Worm (Caenorhabditis elegans) whole organism, L4 larva: ENCODE data around the gene ZK829.1.

ENCODE experiments used
- D1046.2 ChIP-seq: fragments of 200-800 bp; sonication (Bioruptor generic); IDR thresholded peaks from 2 replicates; pipeline ENCODE4 v1.3.6; 2022; ENCODE audit warnings: missing genetic modification characterization, missing compliant biosample characterization
- F10B5.3 ChIP-seq: sonication (generic microtip); optimal IDR thresholded peaks from 2 replicates; lab custom pipeline; 2016; ENCODE audit warnings: mild to moderate bottlenecking, missing genetic modification characterization, missing compliant biosample characterization
- F44E2.7 ChIP-seq: fragments of 200-800 bp; sonication (Bioruptor generic); IDR thresholded peaks from 2 replicates; pipeline ENCODE4 v2.1.2; 2022; ENCODE audit warnings: missing genetic modification characterization, missing compliant biosample characterization
- Y48G9A.11 ChIP-seq: fragments of 200-800 bp; sonication (Bioruptor generic); IDR thresholded peaks from 2 replicates; pipeline ENCODE4 v1.3.6; 2022; ENCODE audit warnings: missing genetic modification reagents, missing genetic modification characterization, missing compliant biosample characterization
- Y75B8A.6 ChIP-seq: fragments of 200-800 bp; sonication (Bioruptor generic); IDR thresholded peaks from 2 replicates; pipeline ENCODE4 v1.3.6; 2022; ENCODE audit warnings: missing genetic modification reagents, missing genetic modification characterization, missing compliant biosample characterization
- ZK337.2 ChIP-seq: fragments of 200-800 bp; sonication (Bioruptor generic); IDR thresholded peaks from 2 replicates; pipeline ENCODE4 v1.3.6; 2022; ENCODE audit warnings: missing genetic modification reagents, missing genetic modification characterization, missing compliant biosample characterization
- ZK546.5 ChIP-seq, 2 experiments: sonication (generic microtip); optimal IDR thresholded peaks; 2 replicates each; lab custom pipeline; 2017; ENCODE audit warnings: missing biosample characterization in 2 of 2, missing genetic modification characterization in 2 of 2
- aha-1 ChIP-seq: fragments of 150-350 bp; peaks from one replicate; lab custom pipeline; 2014; ENCODE audit warnings: missing biosample characterization, missing genetic modification characterization
- ama-1 ChIP-seq: fragments of 150-350 bp; optimal IDR thresholded peaks from 2 replicates; lab custom pipeline; 2014; ENCODE audit warnings: inconsistent platforms, mixed read lengths
- arid-1 ChIP-seq: fragments of 200-800 bp; sonication (Bioruptor generic); conservative IDR thresholded peaks from 2 replicates; pipeline ENCODE4 v1.3.6; 2022; ENCODE audit warnings: missing genetic modification reagents, missing genetic modification characterization, missing compliant biosample characterization
- attf-4 ChIP-seq: sonication (generic microtip); optimal IDR thresholded peaks from 3 replicates; lab custom pipeline; 2017; ENCODE audit warnings: missing biosample characterization, missing genetic modification characterization
- ceh-20 ChIP-seq: fragments of 200-800 bp; sonication (Bioruptor generic); IDR thresholded peaks from 2 replicates; pipeline ENCODE4 v1.3.6; 2022; ENCODE audit warnings: missing genetic modification reagents, missing genetic modification characterization, missing compliant biosample characterization
- ceh-44 ChIP-seq: fragments of 200-800 bp; sonication (Bioruptor generic); IDR thresholded peaks from 2 replicates; pipeline ENCODE4 v1.3.6; 2022; ENCODE audit warnings: missing genetic modification reagents, missing genetic modification characterization, missing compliant biosample characterization
- ces-1 ChIP-seq: fragments of 150-350 bp; sonication (generic microtip); optimal IDR thresholded peaks from 4 replicates; lab custom pipeline; 2014; ENCODE audit warnings: missing biosample characterization, missing genetic modification reagents, missing genetic modification characterization
- cey-2 ChIP-seq: sonication (generic microtip); optimal IDR thresholded peaks from 3 replicates; lab custom pipeline; 2017; ENCODE audit warnings: missing genetic modification characterization, mild to moderate bottlenecking, missing compliant biosample characterization, antibody characterized with exemption, borderline replicate concordance; ENCODE audit not compliant: insufficient read depth
- ctbp-1 ChIP-seq: fragments of 200-800 bp; sonication (Bioruptor generic); IDR thresholded peaks from 2 replicates; pipeline ENCODE4 v1.3.6; 2022; ENCODE audit warnings: missing genetic modification reagents, missing genetic modification characterization, missing compliant biosample characterization
- daf-12 ChIP-seq: fragments of 150-350 bp; optimal IDR thresholded peaks from 2 replicates; lab custom pipeline; 2014; ENCODE audit warnings: missing biosample characterization, missing genetic modification reagents, missing genetic modification characterization
- daf-19 ChIP-seq: fragments of 200-800 bp; sonication (Bioruptor generic); conservative IDR thresholded peaks from 2 replicates; pipeline ENCODE4 v1.3.6; 2022; ENCODE audit warnings: missing genetic modification characterization, missing compliant biosample characterization
- dpl-1 ChIP-seq: fragments of 150-350 bp; optimal IDR thresholded peaks from 2 replicates; lab custom pipeline; 2014; ENCODE audit warnings: missing biosample characterization, missing genetic modification reagents, missing genetic modification characterization
- duxl-1 ChIP-seq: sonication (generic microtip); optimal IDR thresholded peaks from 2 replicates; lab custom pipeline; 2016; ENCODE audit warnings: mild to moderate bottlenecking, missing genetic modification characterization, moderate library complexity, missing compliant biosample characterization; ENCODE audit not compliant: poor library complexity
- egl-43 ChIP-seq: fragments of 200-800 bp; sonication (Bioruptor generic); IDR thresholded peaks from 2 replicates; pipeline ENCODE4 v1.3.6; 2022; ENCODE audit warnings: missing genetic modification reagents, missing genetic modification characterization, missing compliant biosample characterization
- fkh-10 ChIP-seq: fragments of 150-350 bp; optimal IDR thresholded peaks from 2 replicates; lab custom pipeline; 2014; ENCODE audit warnings: missing biosample characterization, missing genetic modification reagents, missing genetic modification characterization
- gei-8 ChIP-seq: fragments of 200-800 bp; sonication (Bioruptor generic); optimal IDR thresholded peaks from 2 replicates; lab custom pipeline; 2018; ENCODE audit warnings: mild to moderate bottlenecking, missing genetic modification characterization, missing compliant biosample characterization
- hif-1 ChIP-seq, 2 experiments: sonication (generic microtip); optimal IDR thresholded peaks; 2 replicates each; lab custom pipeline; 2016 to 2017; ENCODE audit warnings: missing compliant biosample characterization in 2 of 2, missing genetic modification characterization in 2 of 2, missing genetic modification reagents in 2 of 2, missing genotype in 2 of 2, mild to moderate bottlenecking in 1 of 2
- hlh-30 ChIP-seq: sonication (generic microtip); optimal IDR thresholded peaks from 2 replicates; lab custom pipeline; 2017; ENCODE audit warnings: antibody characterized with exemption, mild to moderate bottlenecking, missing genetic modification characterization, missing compliant biosample characterization; ENCODE audit not compliant: insufficient read depth
- hmg-1.1 ChIP-seq: fragments of 200-800 bp; sonication (Bioruptor generic); IDR thresholded peaks from 2 replicates; pipeline ENCODE4 v1.3.6; 2022; ENCODE audit warnings: missing genetic modification reagents, missing genetic modification characterization, missing compliant biosample characterization
- jun-1 ChIP-seq: fragments of 150-350 bp; optimal IDR thresholded peaks from 2 replicates; lab custom pipeline; 2014; ENCODE audit warnings: missing biosample characterization, missing genetic modification reagents, missing genetic modification characterization
- lim-7 ChIP-seq: fragments of 200-800 bp; sonication (Bioruptor generic); IDR thresholded peaks from 2 replicates; pipeline ENCODE4 v1.3.6; 2022; ENCODE audit warnings: missing genetic modification characterization, missing compliant biosample characterization
- lin-13 ChIP-seq: fragments of 150-350 bp; optimal IDR thresholded peaks from 2 replicates; lab custom pipeline; 2014; ENCODE audit warnings: missing biosample characterization, missing genetic modification reagents, missing genetic modification characterization
- lin-29 ChIP-seq: fragments of 200-800 bp; sonication (Bioruptor generic); IDR thresholded peaks from 2 replicates; pipeline ENCODE4 v1.3.6; 2022; ENCODE audit warnings: missing genetic modification reagents, missing genetic modification characterization, missing compliant biosample characterization
- madf-5 ChIP-seq, 2 experiments: fragments of 200-800 bp; sonication (Bioruptor generic); IDR thresholded peaks; 2 replicates each; pipeline ENCODE4 v1.3.6; 2022; ENCODE audit warnings: missing compliant biosample characterization in 2 of 2, missing genetic modification characterization in 2 of 2
- mxl-2 ChIP-seq: fragments of 200-800 bp; sonication (Bioruptor generic); conservative IDR thresholded peaks from 2 replicates; pipeline ENCODE4 v1.3.6; 2022; ENCODE audit warnings: missing genetic modification reagents, missing genetic modification characterization, missing compliant biosample characterization
- mxl-3 ChIP-seq: fragments of 200-800 bp; sonication (Bioruptor generic); optimal IDR thresholded peaks from 2 replicates; lab custom pipeline; 2018; ENCODE audit warnings: mild to moderate bottlenecking, missing genetic modification characterization, missing compliant biosample characterization
- nhr-102 ChIP-seq: sonication (generic microtip); optimal IDR thresholded peaks from 2 replicates; lab custom pipeline; 2016; ENCODE audit warnings: mild to moderate bottlenecking, missing genetic modification characterization, moderate library complexity, missing compliant biosample characterization
- nhr-237 ChIP-seq: sonication (generic microtip); optimal IDR thresholded peaks from 2 replicates; lab custom pipeline; 2017; ENCODE audit warnings: missing biosample characterization, missing genetic modification characterization
- nhr-41 ChIP-seq: fragments of 200-800 bp; sonication (Bioruptor generic); IDR thresholded peaks from 2 replicates; pipeline ENCODE4 v1.3.6; 2022; ENCODE audit warnings: missing genetic modification reagents, missing genetic modification characterization, missing compliant biosample characterization
- nhr-76 ChIP-seq: fragments of 150-350 bp; optimal IDR thresholded peaks from 2 replicates; lab custom pipeline; 2014; ENCODE audit warnings: missing biosample characterization, missing genetic modification characterization
- saeg-2 ChIP-seq: fragments of 200-800 bp; sonication (Bioruptor generic); IDR thresholded peaks from 2 replicates; pipeline ENCODE4 v1.3.6; 2022; ENCODE audit warnings: missing genetic modification reagents, missing genetic modification characterization, missing compliant biosample characterization
- sdz-12 ChIP-seq: fragments of 200-800 bp; sonication (Bioruptor generic); optimal IDR thresholded peaks from 2 replicates; lab custom pipeline; 2018; ENCODE audit warnings: mild to moderate bottlenecking, missing genetic modification characterization, missing compliant biosample characterization
- set-16 ChIP-seq: fragments of 200-800 bp; sonication (Bioruptor generic); IDR thresholded peaks from 2 replicates; pipeline ENCODE4 v1.3.6; 2022; ENCODE audit warnings: missing genetic modification reagents, missing genetic modification characterization, missing compliant biosample characterization
- snpc-1.2 ChIP-seq: fragments of 200-800 bp; sonication (Bioruptor generic); IDR thresholded peaks from 2 replicates; pipeline ENCODE4 v1.3.6; 2022; ENCODE audit warnings: missing genetic modification reagents, missing genetic modification characterization, missing compliant biosample characterization
- spr-1 ChIP-seq: sonication (generic microtip); optimal IDR thresholded peaks from 2 replicates; lab custom pipeline; 2016; ENCODE audit warnings: mild to moderate bottlenecking, missing genetic modification characterization, missing compliant biosample characterization
- spr-3 ChIP-seq: fragments of 200-800 bp; sonication (Bioruptor generic); optimal IDR thresholded peaks from 2 replicates; lab custom pipeline; 2018; ENCODE audit warnings: mild to moderate bottlenecking, missing genetic modification characterization, missing compliant biosample characterization
- tra-1 ChIP-seq: fragments of 200-800 bp; sonication (Bioruptor generic); IDR thresholded peaks from 2 replicates; pipeline ENCODE4 v1.3.6; 2022; ENCODE audit warnings: missing genetic modification reagents, missing genetic modification characterization, missing compliant biosample characterization
- unc-130 ChIP-seq: sonication (generic microtip); optimal IDR thresholded peaks from 2 replicates; lab custom pipeline; 2016; ENCODE audit warnings: missing genetic modification reagents, missing genetic modification characterization, missing compliant biosample characterization
- unc-39 ChIP-seq: sonication (generic microtip); optimal IDR thresholded peaks from 2 replicates; lab custom pipeline; 2017; ENCODE audit warnings: missing biosample characterization, missing genetic modification characterization
- unc-62 ChIP-seq, 3 experiments: fragments of 150-350 bp in 1 of 3; sonication (generic microtip); optimal IDR thresholded peaks in 2 of 3; peaks in 1 of 3; 1 replicate in 1 of 3; 2 replicates in 2 of 3; lab custom pipeline; 2014 to 2017; ENCODE audit warnings: missing biosample characterization in 3 of 3, missing genetic modification characterization in 3 of 3, missing genetic modification reagents in 3 of 3, missing genotype in 1 of 3
- vab-7 ChIP-seq: fragments of 200-800 bp; sonication (Bioruptor generic); IDR thresholded peaks from 2 replicates; pipeline ENCODE4 v1.3.6; 2022; ENCODE audit warnings: missing genetic modification reagents, missing genetic modification characterization, missing compliant biosample characterization
- ztf-11 ChIP-seq: fragments of 150-350 bp; optimal IDR thresholded peaks from 2 replicates; lab custom pipeline; 2014; ENCODE audit warnings: missing biosample characterization, missing genetic modification characterization
- ztf-7 ChIP-seq: fragments of 150-350 bp; optimal IDR thresholded peaks from 2 replicates; lab custom pipeline; 2014; ENCODE audit warnings: missing biosample characterization, missing genetic modification characterization

The ZK829.1 gene

ce11 chrIV:11961485-11962255 is 19.5 kb upstream of the ZK829.1 start, which contains the start of gene ZK829.7 (continued):
- TF ChIP-seq hlh-30 (tag; lab: Kevin White, UChicago) (peak; percentile 55), mxl-2 (GFP tag; lab: Robert Waterston, UW) (peak; percentile 99), ZK337.2 (GFP tag; lab: Robert Waterston, UW) (no peak), duxl-1 (tag; lab: Kevin White, UChicago) (no peak), ztf-11 (tag; lab: Kevin White, UChicago) (no peak), unc-39 (tag; lab: Kevin White, UChicago) (no peak), dpl-1 (GFP tag; lab: Kevin White, UChicago) (peak; percentile 95), hmg-1.1 (GFP tag; lab: Robert Waterston, UW) (no peak; the same call in 1 of the 2 replicates), nhr-76 (tag; lab: Kevin White, UChicago) (no peak), ZK546.5 (tag; optimal IDR thresholded peaks at IDR 0.05; lab: Kevin White, UChicago) (no peak), lin-13 (GFP tag; lab: Kevin White, UChicago) (no peak), set-16 (GFP tag; lab: Robert Waterston, UW) (no peak), ama-1 (lab: Kevin White, UChicago) (no peak), lim-7 (GFP tag; lab: Robert Waterston, UW) (no peak), tra-1 (GFP tag; lab: Robert Waterston, UW) (no peak), fkh-10 (peak; percentile 41), F44E2.7 (GFP tag; lab: Robert Waterston, UW) (no peak), Y75B8A.6 (no peak), ztf-7 (tag; lab: Kevin White, UChicago) (no peak), nhr-41 (no peak), ceh-44 (GFP tag; lab: Robert Waterston, UW) (no peak), mxl-3 (GFP tag; lab: Kevin White, UChicago) (no peak), ceh-20 (no peak), unc-130 (GFP tag; lab: Kevin White, UChicago) (no peak), attf-4 (tag; lab: Kevin White, UChicago) (no peak), aha-1 (peak; percentile 42), madf-5 (GFP tag; IDR thresholded peaks at IDR 0.05; lab: Robert Waterston, UW) (no peak), ctbp-1 (no peak), gei-8 (GFP tag; lab: Kevin White, UChicago) (no peak), snpc-1.2 (GFP tag; lab: Robert Waterston, UW) (peak; percentile 77), ces-1 (GFP tag; lab: Kevin White, UChicago) (no peak), hif-1 (tag; optimal IDR thresholded peaks at IDR 0.05; lab: Kevin White, UChicago) (peak; percentile 3 to 80), F10B5.3 (peak; percentile 12), daf-12 (tag; lab: Kevin White, UChicago) (no peak), egl-43 (GFP tag; lab: Robert Waterston, UW) (no peak), spr-3 (GFP tag; lab: Kevin White, UChicago) (no peak), lin-29 (GFP tag; lab: Robert Waterston, UW) (no peak), D1046.2 (GFP tag; lab: Robert Waterston, UW) (no peak), Y48G9A.11 (GFP tag; lab: Robert Waterston, UW) (no peak)

- no peak for TF ChIP-seq vab-7 (GFP tag; lab: Robert Waterston, UW)
- no peak for TF ChIP-seq sdz-12 (GFP tag; lab: Kevin White, UChicago)
- no peak for TF ChIP-seq unc-62 (GFP tag; optimal IDR thresholded peaks at IDR 0.05 in 1 of 2; lab: Kevin White, UChicago)
- no peak for TF ChIP-seq unc-62 (tag; optimal IDR thresholded peaks at IDR 0.05; lab: Kevin White, UChicago)
- no peak for TF ChIP-seq nhr-237 (tag; lab: Kevin White, UChicago)
- TF ChIP-seq daf-19 (GFP tag; lab: Robert Waterston, UW): no peak
- peak; percentile 18 for TF ChIP-seq nhr-102
- TF ChIP-seq ama-1 (lab: Kevin White, UChicago): peak; percentile 47
- no peak for TF ChIP-seq Y48G9A.11 (GFP tag; lab: Robert Waterston, UW)
- no peak for TF ChIP-seq arid-1 (GFP tag; lab: Robert Waterston, UW)
- TF ChIP-seq spr-1: no peak
- no peak for TF ChIP-seq ZK337.2 (GFP tag; lab: Robert Waterston, UW)
- no peak for TF ChIP-seq cey-2 (tag; lab: Kevin White, UChicago)
- no peak for TF ChIP-seq saeg-2
- no peak for TF ChIP-seq jun-1 (tag; lab: Kevin White, UChicago)
Measured at ce11 chrIV:11959573-11959972, 17.4 kb upstream of the ZK829.1 start, which contains the start of gene tgt-1. tgt-1 (minus strand) TSS chrIV:11959804.
